Worm (Caenorhabditis elegans): ENCODE results near the gene F35H10.10.

DNA sequence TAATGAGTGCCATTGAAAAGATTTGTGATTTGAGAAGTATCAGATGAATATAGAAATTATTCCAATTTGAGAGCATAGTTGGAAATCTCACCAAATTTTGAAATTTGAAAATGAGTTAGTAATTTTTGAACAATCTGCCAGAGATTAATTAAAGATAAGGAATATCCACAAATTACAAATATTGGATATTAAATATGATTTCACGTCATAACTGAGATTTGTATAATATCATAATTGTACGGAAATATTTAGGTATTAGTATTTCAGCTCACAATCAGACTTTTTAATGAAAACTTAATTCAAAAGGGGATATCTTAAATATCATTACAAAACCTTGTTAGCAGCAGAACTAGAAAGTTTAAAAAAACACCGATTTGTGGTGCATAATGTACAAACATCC lies 52.8 kb downstream of the F35H10.10 start, which contains the start of gene K07H8.7:
- TF ChIP-seq Y22D7AL.16 (tag; optimal IDR thresholded peaks at IDR 0.05) (no peak), unc-55 (GFP tag; optimal IDR thresholded peaks at IDR 0.05) (no peak), pqm-1 (tag; optimal IDR thresholded peaks at IDR 0.05) (no peak), pax-1 (tag; optimal IDR thresholded peaks at IDR 0.05) (no peak), pha-4 (tag; optimal IDR thresholded peaks at IDR 0.05) (no peak), tbx-7 (tag; optimal IDR thresholded peaks at IDR 0.05) (no peak), elt-2 (tag; optimal IDR thresholded peaks at IDR 0.05) (no peak), fkh-6 (tag; optimal IDR thresholded peaks at IDR 0.05) (no peak), ceh-14 (tag; optimal IDR thresholded peaks at IDR 0.05) (no peak)

Data from whole organism, late embryonic.